Fruit fly (Drosophila melanogaster): Measurements from ENCODE around the gene CG6012.

Gene CG6012

DNA sequence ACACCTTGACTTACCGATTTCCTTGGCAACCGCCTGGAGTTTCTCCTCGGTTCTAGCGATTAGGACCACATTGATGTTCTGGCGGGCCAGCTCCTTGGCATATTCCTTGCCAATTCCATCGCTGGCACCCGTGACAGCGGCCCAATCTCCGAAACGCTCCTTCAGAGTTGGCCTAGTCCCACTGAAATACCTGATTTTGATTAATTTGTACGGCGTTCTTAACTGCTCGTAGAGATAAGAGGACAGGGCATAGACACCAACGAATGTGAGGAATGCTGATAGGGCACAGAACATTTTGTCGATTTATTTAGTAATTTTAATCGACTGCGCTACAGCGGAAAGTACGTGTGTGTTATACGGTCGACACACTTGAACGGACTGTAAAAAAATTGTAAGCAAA, at the start of gene CG6012:
Gene CG6012 (minus strand): TSS at position 364 of the 400 bp plus-strand sequence.
- peak; percentile 11 for TF ChIP-seq cic (GFP tag; optimal IDR thresholded peaks at IDR 0.05)
- no peak for TF ChIP-seq cnc (optimal IDR thresholded peaks at IDR 0.05)

DNA sequence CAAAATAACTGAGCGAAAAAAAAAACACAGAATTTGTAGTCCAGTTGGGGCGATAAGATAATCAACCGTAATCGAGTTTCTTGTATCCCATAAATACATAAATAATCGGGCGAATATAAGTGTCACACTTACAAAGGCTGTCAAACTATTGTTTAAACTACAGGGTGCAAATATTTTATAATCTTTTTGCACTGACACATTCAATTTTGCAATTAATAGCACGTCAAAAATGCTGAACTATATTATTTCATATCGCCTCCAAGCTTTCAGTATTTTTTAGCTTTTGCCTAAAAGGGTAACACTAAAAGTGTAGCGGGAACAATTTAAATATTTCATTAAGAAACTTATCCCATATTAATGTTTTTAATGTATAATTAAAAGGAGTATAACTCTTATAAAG, 48.9 kb upstream of the CG6012 start, which contains the start of gene ApepP:
Gene ApepP (minus strand): TSS at position 242 of the 400 bp plus-strand sequence.
- peak; percentile 13 for TF ChIP-seq bab1 (GFP tag; optimal IDR thresholded peaks at IDR 0.05)
- peak; percentile 41 for TF ChIP-seq cic (GFP tag; optimal IDR thresholded peaks at IDR 0.05)
- peak; percentile 31 for TF ChIP-seq CG7101 (tag; optimal IDR thresholded peaks at IDR 0.05)
- peak; percentile 26 for TF ChIP-seq CG12768 (GFP tag; optimal IDR thresholded peaks at IDR 0.05)
- peak; percentile 31 for TF ChIP-seq CG14711 (tag; optimal IDR thresholded peaks at IDR 0.05)
- TF ChIP-seq ovo (GFP tag; optimal IDR thresholded peaks at IDR 0.05) = no peak
- no peak for TF ChIP-seq CG1620 (GFP tag; optimal IDR thresholded peaks at IDR 0.05)
- peak; percentile 9 for TF ChIP-seq Mnt (GFP tag; optimal IDR thresholded peaks at IDR 0.05)

DNA sequence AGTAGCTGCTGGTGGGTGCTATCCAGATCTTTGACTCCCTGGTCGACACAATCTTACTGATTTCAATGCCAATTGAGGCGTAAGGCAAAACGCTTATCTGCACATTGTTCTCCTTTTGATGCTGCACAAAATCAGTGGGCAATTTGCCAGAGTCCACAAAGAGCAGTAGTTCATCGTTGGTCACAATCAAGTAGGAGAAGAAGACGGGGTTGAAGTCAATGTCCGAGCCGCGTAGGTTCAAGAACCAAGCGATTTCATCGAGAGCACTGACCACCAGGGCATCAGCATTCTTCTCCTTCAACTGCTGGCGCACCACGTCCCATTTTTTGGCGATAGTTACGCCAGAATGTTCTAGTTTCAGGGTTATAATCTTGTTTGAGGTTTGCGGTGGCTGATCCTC, 48.0 kb upstream of the CG6012 start:
- no peak for TF ChIP-seq Clk (GFP tag; optimal IDR thresholded peaks at IDR 0.05)
- no peak for TF ChIP-seq bab1 (GFP tag; optimal IDR thresholded peaks at IDR 0.05)
- TF ChIP-seq Mnt (GFP tag; optimal IDR thresholded peaks at IDR 0.05) = no peak
- TF ChIP-seq tj (GFP tag; optimal IDR thresholded peaks at IDR 0.05) = no peak
- no peak for TF ChIP-seq kay (GFP tag; ENCODE audit: borderline replicate concordance)
- TF ChIP-seq CG5204 (GFP tag; optimal IDR thresholded peaks at IDR 0.05) = no peak
- TF ChIP-seq CG12768 (GFP tag; optimal IDR thresholded peaks at IDR 0.05) = no peak
- no peak for TF ChIP-seq Crg-1 (GFP tag; optimal IDR thresholded peaks at IDR 0.05)
- no peak for TF ChIP-seq cnc (optimal IDR thresholded peaks at IDR 0.05)
- TF ChIP-seq CG11617 (GFP tag; optimal IDR thresholded peaks at IDR 0.05) = no peak
- TF ChIP-seq CG1620 (GFP tag; optimal IDR thresholded peaks at IDR 0.05) = no peak
- no peak for TF ChIP-seq CG14711 (tag; optimal IDR thresholded peaks at IDR 0.05)
- TF ChIP-seq toe (GFP tag; optimal IDR thresholded peaks at IDR 0.05) = no peak
- TF ChIP-seq CG33017 (tag; optimal IDR thresholded peaks at IDR 0.05) = no peak

DNA sequence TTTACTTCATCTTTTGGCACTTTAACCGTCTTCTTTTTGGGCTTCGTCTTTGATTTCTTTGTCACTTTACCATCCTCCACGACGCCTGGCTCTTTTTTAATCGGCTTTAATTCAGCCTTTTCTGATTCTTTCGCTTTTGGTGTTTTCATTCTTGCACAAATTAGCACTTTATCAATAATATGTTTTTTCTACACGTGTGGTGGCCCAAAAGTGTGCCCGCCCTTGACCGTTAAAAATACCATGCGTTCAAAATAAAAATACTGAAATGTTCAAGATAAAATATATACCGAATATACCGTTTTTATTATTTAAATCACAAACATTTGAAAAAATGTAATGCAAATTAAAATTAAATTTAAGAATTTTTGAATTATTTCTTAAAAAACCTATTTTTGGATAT, 40.7 kb upstream of the CG6012 start, which contains the start of gene CG12288:
Gene CG12288 (minus strand): TSS at position 216 of the 400 bp plus-strand sequence.
- TF ChIP-seq CG7045 (GFP tag; optimal IDR thresholded peaks at IDR 0.05) = no peak
- no peak for TF ChIP-seq kay (GFP tag; ENCODE audit: borderline replicate concordance)
- TF ChIP-seq Mnt (GFP tag; optimal IDR thresholded peaks at IDR 0.05) = peak; percentile 34
- TF ChIP-seq CG12768 (GFP tag; optimal IDR thresholded peaks at IDR 0.05) = no peak
- TF ChIP-seq cnc (optimal IDR thresholded peaks at IDR 0.05) = no peak
- TF ChIP-seq Hr96 (GFP tag; optimal IDR thresholded peaks at IDR 0.05) = no peak

DNA sequence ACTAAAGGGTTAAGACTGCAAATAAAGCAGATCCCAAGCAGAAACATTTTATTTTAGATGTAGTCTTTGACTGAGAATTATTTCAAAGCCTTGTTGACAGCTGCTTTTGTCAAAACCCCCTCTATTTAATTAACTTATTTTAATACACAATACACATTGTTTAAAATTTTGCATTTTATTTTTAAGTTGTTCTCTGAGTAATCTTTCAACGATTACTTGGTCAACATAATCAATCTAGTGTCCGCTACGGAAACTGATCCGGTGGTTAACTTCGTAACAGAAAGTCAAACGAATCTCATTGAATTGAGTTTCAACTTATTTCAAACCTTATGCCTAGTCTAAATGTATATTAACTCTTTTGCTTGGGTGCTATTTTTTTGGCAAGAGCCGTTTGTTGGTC, 39.1 kb upstream of the CG6012 start, which contains the start of gene CG31805:
Gene CG31805 (minus strand): TSS at position 101 of the 400 bp plus-strand sequence.
- no peak for TF ChIP-seq Crg-1 (GFP tag; optimal IDR thresholded peaks at IDR 0.05)
- TF ChIP-seq CG11617 (GFP tag; optimal IDR thresholded peaks at IDR 0.05) = no peak
- no peak for TF ChIP-seq bab1 (GFP tag; optimal IDR thresholded peaks at IDR 0.05)
- TF ChIP-seq pad (GFP tag; optimal IDR thresholded peaks at IDR 0.05) = no peak
- TF ChIP-seq toe (GFP tag; optimal IDR thresholded peaks at IDR 0.05) = no peak
- TF ChIP-seq Clk (GFP tag; optimal IDR thresholded peaks at IDR 0.05) = no peak
- no peak for TF ChIP-seq CG33017 (tag; optimal IDR thresholded peaks at IDR 0.05)
- TF ChIP-seq CG12768 (GFP tag; optimal IDR thresholded peaks at IDR 0.05) = no peak
- no peak for TF ChIP-seq cnc (optimal IDR thresholded peaks at IDR 0.05)
- TF ChIP-seq CG1620 (GFP tag; optimal IDR thresholded peaks at IDR 0.05) = no peak
- TF ChIP-seq CG7045 (GFP tag; optimal IDR thresholded peaks at IDR 0.05) = no peak
- no peak for TF ChIP-seq CG5204 (GFP tag; optimal IDR thresholded peaks at IDR 0.05)
- TF ChIP-seq tj (GFP tag; optimal IDR thresholded peaks at IDR 0.05) = no peak
- no peak for TF ChIP-seq Hr96 (GFP tag; optimal IDR thresholded peaks at IDR 0.05)
- no peak for TF ChIP-seq CG7101 (tag; optimal IDR thresholded peaks at IDR 0.05)
- TF ChIP-seq ovo (GFP tag; optimal IDR thresholded peaks at IDR 0.05) = no peak
- TF ChIP-seq CG14711 (tag; optimal IDR thresholded peaks at IDR 0.05) = no peak
- TF ChIP-seq kay (GFP tag; ENCODE audit: borderline replicate concordance) = no peak
- TF ChIP-seq Mnt (GFP tag; optimal IDR thresholded peaks at IDR 0.05) = no peak
- no peak for TF ChIP-seq cic (GFP tag; optimal IDR thresholded peaks at IDR 0.05)

DNA sequence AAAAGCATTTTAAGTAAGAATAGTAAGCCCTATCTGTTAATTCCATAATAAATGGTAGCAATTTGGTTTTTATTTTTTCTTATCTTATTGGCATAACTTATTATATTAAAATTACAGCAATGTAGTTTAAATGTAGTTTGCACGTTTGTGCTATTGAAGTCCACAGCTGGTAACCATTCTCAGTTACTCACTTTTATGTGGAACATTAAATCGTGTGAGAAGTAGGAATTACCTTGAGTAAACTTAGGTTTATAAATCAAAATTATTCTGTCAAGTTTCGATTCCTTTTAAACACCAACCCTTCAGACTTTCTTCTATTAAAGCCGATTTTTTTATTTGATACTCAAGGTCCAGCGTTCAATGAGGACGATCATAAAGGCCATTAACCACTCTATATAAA, 28.3 kb upstream of the CG6012 start, which contains the start of gene CG42556:
Gene CG42556 (plus strand): TSS at position 301 of the 400 bp plus-strand sequence.
- TF ChIP-seq CG12768 (GFP tag; optimal IDR thresholded peaks at IDR 0.05) (no peak), Crg-1 (GFP tag; optimal IDR thresholded peaks at IDR 0.05) (no peak), Mnt (GFP tag; optimal IDR thresholded peaks at IDR 0.05) (no peak), CG1620 (GFP tag; optimal IDR thresholded peaks at IDR 0.05) (no peak), tj (GFP tag; optimal IDR thresholded peaks at IDR 0.05) (no peak), CG5204 (GFP tag; optimal IDR thresholded peaks at IDR 0.05) (no peak), pad (GFP tag; optimal IDR thresholded peaks at IDR 0.05) (no peak), CG14711 (tag; optimal IDR thresholded peaks at IDR 0.05) (no peak), ovo (GFP tag; optimal IDR thresholded peaks at IDR 0.05) (no peak), bab1 (GFP tag; optimal IDR thresholded peaks at IDR 0.05) (no peak), CG7101 (tag; optimal IDR thresholded peaks at IDR 0.05) (no peak), Hr96 (GFP tag; optimal IDR thresholded peaks at IDR 0.05) (no peak), cnc (optimal IDR thresholded peaks at IDR 0.05) (no peak), CG11617 (GFP tag; optimal IDR thresholded peaks at IDR 0.05) (no peak), CG33017 (tag; optimal IDR thresholded peaks at IDR 0.05) (no peak), kay (GFP tag; ENCODE audit: borderline replicate concordance) (no peak), CG7045 (GFP tag; optimal IDR thresholded peaks at IDR 0.05) (no peak), toe (GFP tag; optimal IDR thresholded peaks at IDR 0.05) (no peak), cic (GFP tag; optimal IDR thresholded peaks at IDR 0.05) (no peak)

Measured in whole organism, adult.